Worm (Caenorhabditis elegans) whole organism, mixed stage, embryonic: ENCODE data around the gene fbxc-12.

Experiments
- bed-3 ChIP-seq: fragments of 200-800 bp; sonication (Bioruptor generic); optimal IDR thresholded peaks from 3 replicates; lab custom pipeline; 2018; ENCODE audit warnings: mild to moderate bottlenecking, missing genetic modification characterization, moderate library complexity, missing compliant biosample characterization
- blmp-1 ChIP-seq: fragments of 150-350 bp; optimal IDR thresholded peaks from 2 replicates; lab custom pipeline; 2014; ENCODE audit warnings: missing biosample characterization, missing genetic modification characterization
- ceh-39 ChIP-seq: fragments of 150-350 bp; optimal IDR thresholded peaks from 2 replicates; lab custom pipeline; 2014; ENCODE audit warnings: missing biosample characterization, missing genetic modification characterization
- ceh-43 ChIP-seq: fragments of 200-800 bp; sonication (Bioruptor generic); optimal IDR thresholded peaks from 2 replicates; lab custom pipeline; 2018; ENCODE audit warnings: mild to moderate bottlenecking, missing genetic modification characterization, moderate library complexity, missing compliant biosample characterization
- ceh-83 ChIP-seq: fragments of 200-800 bp; sonication (Bioruptor generic); optimal IDR thresholded peaks from 2 replicates; lab custom pipeline; 2018; ENCODE audit warnings: mild to moderate bottlenecking, missing genetic modification characterization, missing compliant biosample characterization
- cnd-1 ChIP-seq: fragments of 200-800 bp; sonication (Bioruptor generic); optimal IDR thresholded peaks from 2 replicates; lab custom pipeline; 2018; ENCODE audit warnings: mild to moderate bottlenecking, missing genetic modification characterization, missing compliant biosample characterization
- drap-1 ChIP-seq: fragments of 200-800 bp; sonication (Bioruptor generic); optimal IDR thresholded peaks from 3 replicates; lab custom pipeline; 2018; ENCODE audit warnings: mild to moderate bottlenecking, missing genetic modification characterization, missing compliant biosample characterization
- elt-1 ChIP-seq: sonication (generic microtip); optimal IDR thresholded peaks from 2 replicates; lab custom pipeline; 2017; ENCODE audit warnings: missing genetic modification characterization, mild to moderate bottlenecking, missing compliant biosample characterization, antibody characterized with exemption, moderate library complexity, borderline replicate concordance; ENCODE audit not compliant: insufficient read depth
- elt-3 ChIP-seq: fragments of 150-350 bp; optimal IDR thresholded peaks from 2 replicates; lab custom pipeline; 2014; ENCODE audit warnings: missing biosample characterization, missing genetic modification characterization
- flh-1 ChIP-seq: fragments of 200-800 bp; sonication (Bioruptor generic); optimal IDR thresholded peaks from 2 replicates; lab custom pipeline; 2018; ENCODE audit warnings: mild to moderate bottlenecking, missing genetic modification characterization, moderate library complexity, missing compliant biosample characterization
- ham-2 ChIP-seq: fragments of 200-800 bp; sonication (Bioruptor generic); optimal IDR thresholded peaks from 2 replicates; lab custom pipeline; 2018; ENCODE audit warnings: mild to moderate bottlenecking, missing genetic modification characterization, missing compliant biosample characterization
- hlh-1 ChIP-seq: fragments of 150-350 bp; optimal IDR thresholded peaks from 2 replicates; lab custom pipeline; 2014; ENCODE audit warnings: missing biosample characterization, missing genetic modification reagents, missing genetic modification characterization
- lin-13 ChIP-seq: fragments of 150-350 bp; optimal IDR thresholded peaks from 2 replicates; lab custom pipeline; 2014; ENCODE audit warnings: missing biosample characterization, missing genetic modification characterization
- lin-32 ChIP-seq: fragments of 200-800 bp; sonication (Bioruptor generic); optimal IDR thresholded peaks from 2 replicates; lab custom pipeline; 2018; ENCODE audit warnings: mild to moderate bottlenecking, missing genetic modification characterization, missing compliant biosample characterization
- lsy-2 ChIP-seq: fragments of 150-350 bp; optimal IDR thresholded peaks from 2 replicates; lab custom pipeline; 2014; ENCODE audit warnings: missing biosample characterization, missing genetic modification characterization
- mab-5 ChIP-seq: fragments of 150-350 bp; optimal IDR thresholded peaks from 2 replicates; lab custom pipeline; 2014; ENCODE audit warnings: missing biosample characterization, missing genetic modification characterization
- mep-1 ChIP-seq: fragments of 150-350 bp; optimal IDR thresholded peaks from 2 replicates; lab custom pipeline; 2017; ENCODE audit warnings: missing biosample characterization, missing genetic modification reagents, missing genetic modification characterization, inconsistent platforms
- mls-2 ChIP-seq: sonication (generic microtip); optimal IDR thresholded peaks from 2 replicates; lab custom pipeline; 2016; ENCODE audit warnings: mild to moderate bottlenecking, missing genetic modification characterization, moderate library complexity, missing compliant biosample characterization
- nhr-12 ChIP-seq: fragments of 150-350 bp; optimal IDR thresholded peaks from 2 replicates; lab custom pipeline; 2014; ENCODE audit warnings: missing biosample characterization, missing genetic modification characterization
- nhr-2 ChIP-seq: fragments of 150-350 bp; optimal IDR thresholded peaks from 2 replicates; lab custom pipeline; 2014; ENCODE audit warnings: missing biosample characterization, missing genetic modification characterization
- nhr-237 ChIP-seq: fragments of 150-350 bp; optimal IDR thresholded peaks from 2 replicates; lab custom pipeline; 2014; ENCODE audit warnings: missing biosample characterization, missing genetic modification characterization
- nhr-28 ChIP-seq: fragments of 150-350 bp; optimal IDR thresholded peaks from 2 replicates; lab custom pipeline; 2014; ENCODE audit warnings: missing biosample characterization, missing genetic modification characterization
- nhr-76 ChIP-seq: sonication (generic microtip); optimal IDR thresholded peaks from 2 replicates; lab custom pipeline; 2017; ENCODE audit warnings: missing biosample characterization, missing genetic modification characterization
- pha-4 ChIP-seq: fragments of 150-350 bp; optimal IDR thresholded peaks from 2 replicates; lab custom pipeline; 2018; ENCODE audit warnings: missing biosample characterization, missing genetic modification reagents, missing genetic modification characterization
- sem-2 ChIP-seq: fragments of 200-800 bp; sonication (Bioruptor generic); optimal IDR thresholded peaks from 2 replicates; lab custom pipeline; 2018; ENCODE audit warnings: mild to moderate bottlenecking, missing genetic modification characterization, missing compliant biosample characterization
- snpc-4 ChIP-seq: fragments of 150-350 bp; optimal IDR thresholded peaks from 2 replicates; lab custom pipeline; 2014; ENCODE audit warnings: missing biosample characterization, missing genetic modification characterization
- tbx-8 ChIP-seq: fragments of 200-800 bp; sonication (Bioruptor generic); optimal IDR thresholded peaks from 2 replicates; lab custom pipeline; 2018; ENCODE audit warnings: mild to moderate bottlenecking, missing genetic modification characterization, moderate library complexity, missing compliant biosample characterization
- unc-120 ChIP-seq: sonication (generic microtip); optimal IDR thresholded peaks from 2 replicates; lab custom pipeline; 2017; ENCODE audit warnings: missing genetic modification characterization, missing compliant biosample characterization; ENCODE audit not compliant: poor library complexity, severe bottlenecking
- unc-39 ChIP-seq: fragments of 150-350 bp; optimal IDR thresholded peaks from 2 replicates; lab custom pipeline; 2014; ENCODE audit warnings: missing biosample characterization, missing genetic modification characterization
- unc-62 ChIP-seq: fragments of 150-350 bp; optimal IDR thresholded peaks from 2 replicates; lab custom pipeline; 2014; ENCODE audit warnings: missing biosample characterization, missing genetic modification reagents, missing genetic modification characterization
- zip-8 ChIP-seq: fragments of 150-350 bp; optimal IDR thresholded peaks from 2 replicates; lab custom pipeline; 2014; ENCODE audit warnings: missing biosample characterization, missing genetic modification characterization
- ztf-11 ChIP-seq: fragments of 150-350 bp; optimal IDR thresholded peaks from 2 replicates; lab custom pipeline; 2014; ENCODE audit warnings: missing biosample characterization, missing genetic modification characterization

fbxc-12 gene

DNA sequence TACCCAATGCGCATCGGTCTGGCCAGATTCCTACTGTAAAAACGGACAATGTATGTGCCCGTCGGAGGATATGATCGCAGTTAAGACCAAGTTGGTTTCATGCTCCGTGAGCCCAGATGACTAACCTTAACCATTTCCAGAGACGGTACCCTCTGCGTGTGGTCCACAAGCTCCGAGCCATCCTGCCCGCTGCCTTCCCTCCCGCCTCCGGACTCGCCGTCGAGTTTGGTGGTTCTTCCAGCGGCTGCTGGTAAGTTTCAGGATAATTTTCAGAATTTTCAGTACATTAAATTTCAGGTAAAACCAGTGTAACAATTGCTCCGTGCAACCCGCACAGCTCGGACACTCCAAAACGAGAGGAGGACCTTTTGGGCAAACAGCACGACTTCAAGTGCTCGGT lies 44.3 kb upstream of the fbxc-12 start:
- TF ChIP-seq flh-1 (GFP tag; lab: Kevin White, UChicago) (no peak), bed-3 (GFP tag; lab: Kevin White, UChicago) (no peak), sem-2 (no peak), lsy-2 (no peak), nhr-76 (tag; lab: Kevin White, UChicago) (no peak), cnd-1 (tag; lab: Kevin White, UChicago) (no peak), unc-62 (no peak), unc-120 (tag; lab: Kevin White, UChicago) (no peak), blmp-1 (tag; lab: Kevin White, UChicago) (no peak), lin-13 (tag; lab: Kevin White, UChicago) (no peak), ham-2 (GFP tag; lab: Kevin White, UChicago) (no peak), drap-1 (no peak), nhr-237 (tag; lab: Kevin White, UChicago) (no peak), nhr-12 (no peak), elt-3 (tag; lab: Kevin White, UChicago) (no peak)

DNA sequence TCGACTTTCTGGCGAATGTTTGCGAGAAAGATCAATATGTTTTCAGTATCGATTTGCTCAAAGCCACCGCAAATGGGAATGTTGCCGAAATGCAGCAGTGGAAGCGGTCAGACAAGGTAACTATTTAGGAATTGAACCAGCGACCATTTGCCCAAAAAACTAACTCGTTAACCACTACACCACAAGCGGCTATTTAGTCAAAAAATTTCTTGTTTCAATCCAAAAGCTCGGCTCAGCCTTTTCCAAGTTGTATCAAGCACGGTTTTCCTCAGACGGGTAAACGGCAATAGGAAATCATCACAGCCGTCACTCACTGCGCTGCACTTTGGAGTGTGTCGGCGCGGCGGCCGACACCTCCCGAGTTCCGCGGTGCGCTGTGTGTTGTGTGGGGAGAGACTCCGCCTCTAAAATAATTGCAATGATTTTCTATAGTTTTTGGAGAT lies 38.2 kb upstream of the fbxc-12 start:
- TF ChIP-seq nhr-28 (tag; lab: Kevin White, UChicago), result no peak
- peak; percentile 6 for TF ChIP-seq pha-4
- no peak for TF ChIP-seq blmp-1 (tag; lab: Kevin White, UChicago)
- peak; percentile 18 for TF ChIP-seq lin-13 (tag; lab: Kevin White, UChicago)
- TF ChIP-seq, all 35 proteins: peak for 2

DNA sequence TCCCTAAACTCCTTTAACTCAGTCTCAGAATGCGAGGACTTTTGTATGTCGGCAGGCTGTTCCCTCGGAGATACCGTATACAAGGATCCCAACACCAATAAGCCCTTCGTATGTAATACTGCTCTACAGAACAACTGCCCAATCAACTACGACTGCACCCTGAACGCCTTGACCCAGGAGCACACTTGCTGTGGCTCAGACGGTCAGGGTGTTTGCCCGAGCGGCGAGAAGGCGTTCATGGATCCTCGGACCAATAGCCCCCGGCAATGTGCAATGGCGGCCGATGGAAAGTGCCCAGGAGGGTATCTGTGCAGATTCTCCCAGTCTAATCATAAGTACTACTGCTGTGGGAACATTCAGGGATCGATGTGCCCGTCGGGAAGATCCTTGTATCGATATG lies 36.3 kb upstream of the fbxc-12 start:
- TF ChIP-seq unc-62, result no peak
- TF ChIP-seq nhr-2 (tag; lab: Kevin White, UChicago), result no peak
- TF ChIP-seq cnd-1 (tag; lab: Kevin White, UChicago), result no peak
- TF ChIP-seq lin-32 (GFP tag; lab: Kevin White, UChicago), result no peak
- TF ChIP-seq unc-39 (tag; lab: Kevin White, UChicago), result no peak
- TF ChIP-seq zip-8, result no peak
- no peak for TF ChIP-seq ztf-11
- no peak for TF ChIP-seq mab-5 (tag; lab: Kevin White, UChicago)
- no peak for TF ChIP-seq ceh-83
- no peak for TF ChIP-seq nhr-76 (tag; lab: Kevin White, UChicago)
- TF ChIP-seq ceh-43 (GFP tag; lab: Kevin White, UChicago), result no peak
- no peak for TF ChIP-seq drap-1

DNA sequence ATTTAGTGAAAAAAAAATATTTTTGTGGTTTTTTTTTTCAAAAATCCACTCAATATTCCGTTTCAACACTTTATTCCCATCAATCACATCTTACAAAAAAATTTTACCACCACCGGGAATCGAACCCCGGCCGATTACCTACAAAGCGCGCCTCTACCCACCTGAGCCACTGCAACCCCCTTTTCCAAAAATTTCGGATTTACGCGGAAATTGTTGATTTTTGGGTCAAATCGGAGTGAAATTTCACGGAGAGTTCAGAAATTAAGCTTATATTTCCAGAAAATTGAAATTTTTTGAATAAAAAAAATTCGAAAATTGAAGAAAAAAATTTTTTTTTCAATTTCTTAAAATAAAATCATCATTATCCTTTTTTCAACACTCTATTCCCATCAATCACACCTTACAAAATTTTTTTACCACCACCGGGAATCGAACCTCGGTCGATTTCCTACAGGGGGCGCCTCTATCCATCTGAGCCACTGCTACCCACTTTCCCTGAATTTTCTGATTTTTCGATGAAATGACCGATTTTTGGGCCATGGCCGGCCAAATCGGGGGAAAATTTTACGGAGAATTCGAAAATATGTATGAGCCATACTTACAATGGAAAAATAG lies 31.8 kb upstream of the fbxc-12 start:
- TF ChIP-seq pha-4 (no peak), unc-39 (tag; lab: Kevin White, UChicago) (no peak), hlh-1 (no peak), elt-3 (tag; lab: Kevin White, UChicago) (no peak), cnd-1 (tag; lab: Kevin White, UChicago) (no peak), snpc-4 (tag; lab: Kevin White, UChicago) (no peak), blmp-1 (tag; lab: Kevin White, UChicago) (no peak), mep-1 (tag; lab: Kevin White, UChicago) (no peak), tbx-8 (GFP tag; lab: Kevin White, UChicago) (no peak), mls-2 (no peak), ham-2 (GFP tag; lab: Kevin White, UChicago) (no peak)
- TF ChIP-seq, all 35 proteins: peak for 0

DNA sequence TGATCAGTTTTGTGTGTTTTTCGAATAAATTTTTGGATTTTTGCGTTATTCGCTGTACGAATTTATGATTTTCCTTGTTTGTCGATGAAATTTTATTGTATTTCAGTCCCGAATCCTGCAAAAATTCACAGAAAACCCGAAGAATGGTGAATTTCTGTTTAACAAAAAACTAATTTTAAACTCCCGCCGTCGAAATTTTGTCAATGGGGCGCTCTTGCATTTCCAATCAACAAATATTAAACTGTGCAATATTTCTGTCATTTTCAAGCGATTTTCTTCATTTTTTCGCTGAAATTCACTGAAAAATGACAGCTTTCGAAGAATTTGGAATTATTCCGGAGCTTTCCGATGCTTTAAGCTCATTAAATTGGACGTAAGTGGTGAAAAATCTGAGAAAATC lies 30.4 kb upstream of the fbxc-12 start, which contains the start of gene Y55F3BR.1:
Gene Y55F3BR.1 (plus strand): TSS at position 115 of the 400 bp plus-strand sequence.
- TF ChIP-seq bed-3 (GFP tag; lab: Kevin White, UChicago) (no peak), lsy-2 (peak; percentile 9), mep-1 (tag; lab: Kevin White, UChicago) (peak; percentile 22), pha-4 (peak; percentile 57), hlh-1 (peak; percentile 41), flh-1 (GFP tag; lab: Kevin White, UChicago) (no peak)

DNA sequence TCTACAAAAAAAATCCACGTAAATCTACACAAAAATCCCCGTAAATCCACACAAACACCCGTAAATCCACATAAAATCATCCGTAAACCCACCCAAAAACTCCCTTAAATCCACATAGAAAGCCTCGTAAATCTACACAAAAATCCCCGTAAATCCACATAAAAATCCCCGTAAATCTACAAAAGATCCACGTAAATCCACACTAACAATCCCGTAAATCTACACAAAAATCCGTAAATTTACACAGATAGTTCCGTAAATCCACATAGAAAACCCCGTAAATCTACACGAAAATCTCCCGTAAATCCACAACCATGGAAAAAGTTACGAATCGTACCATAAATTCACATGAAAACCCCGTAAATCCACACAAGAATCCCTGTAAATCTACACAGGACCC lies 26.4 kb upstream of the fbxc-12 start:
- TF ChIP-seq mep-1 (tag; lab: Kevin White, UChicago), result no peak
- TF ChIP-seq nhr-2 (tag; lab: Kevin White, UChicago), result no peak
- TF ChIP-seq lin-13 (tag; lab: Kevin White, UChicago), result no peak
- TF ChIP-seq nhr-12, result no peak
- TF ChIP-seq drap-1, result no peak
- no peak for TF ChIP-seq pha-4
- no peak for TF ChIP-seq zip-8
- TF ChIP-seq ceh-39 (tag; lab: Kevin White, UChicago), result no peak
- TF ChIP-seq elt-1, result no peak
- TF ChIP-seq bed-3 (GFP tag; lab: Kevin White, UChicago), result no peak
- no peak for TF ChIP-seq ham-2 (GFP tag; lab: Kevin White, UChicago)
- no peak for TF ChIP-seq unc-62
- TF ChIP-seq sem-2, result no peak
- TF ChIP-seq, all 35 proteins: peak for 0
